Worm (Caenorhabditis elegans) whole organism, L3 larva: ENCODE data around the gene bath-42.

Experiments used
- R02D3.7 ChIP-seq: fragments of 150-350 bp; optimal IDR thresholded peaks from 2 replicates; lab custom pipeline; 2014; ENCODE audit warnings: missing biosample characterization, missing genetic modification characterization
- ama-1 ChIP-seq: fragments of 150-350 bp; optimal IDR thresholded peaks from 2 replicates; lab custom pipeline; 2018
- ceh-28 ChIP-seq: fragments of 150-350 bp; optimal IDR thresholded peaks from 2 replicates; lab custom pipeline; 2014; ENCODE audit warnings: missing biosample characterization, missing genetic modification reagents, missing genetic modification characterization
- ceh-9 ChIP-seq: sonication (generic microtip); optimal IDR thresholded peaks from 2 replicates; lab custom pipeline; 2018; ENCODE audit warnings: missing biosample characterization, missing genetic modification characterization
- egl-5 ChIP-seq: fragments of 150-350 bp; optimal IDR thresholded peaks from 2 replicates; lab custom pipeline; 2017; ENCODE audit warnings: missing biosample characterization, missing genetic modification reagents, missing genetic modification characterization, inconsistent platforms
- elt-1 ChIP-seq: fragments of 150-350 bp; optimal IDR thresholded peaks from 2 replicates; lab custom pipeline; 2014; ENCODE audit warnings: missing biosample characterization, missing genetic modification characterization
- elt-2 ChIP-seq: sonication (generic microtip); optimal IDR thresholded peaks from 2 replicates; lab custom pipeline; 2016; ENCODE audit warnings: missing genetic modification reagents, mild to moderate bottlenecking, missing genetic modification characterization, missing compliant biosample characterization
- elt-3 ChIP-seq, 3 experiments: fragments of 150-350 bp in 1 of 3; sonication (generic microtip) in 2 of 3; optimal IDR thresholded peaks; 2 replicates in 2 of 3; 4 replicates in 1 of 3; lab custom pipeline; 2014 to 2017; ENCODE audit warnings: missing biosample characterization in 3 of 3, missing genetic modification characterization in 3 of 3
- eor-1 ChIP-seq, 2 experiments: fragments of 150-350 bp; optimal IDR thresholded peaks; 2 replicates each; lab custom pipeline; 2014 to 2018; ENCODE audit warnings: missing biosample characterization in 2 of 2, missing genetic modification characterization in 2 of 2
- fkh-10 ChIP-seq: sonication (generic microtip); optimal IDR thresholded peaks from 2 replicates; lab custom pipeline; 2017; ENCODE audit warnings: missing biosample characterization, missing genetic modification reagents, missing genetic modification characterization
- fkh-2 ChIP-seq: fragments of 150-350 bp; optimal IDR thresholded peaks from 2 replicates; lab custom pipeline; 2014; ENCODE audit warnings: missing biosample characterization, missing genetic modification reagents, missing genetic modification characterization
- fos-1 ChIP-seq: fragments of 150-350 bp; optimal IDR thresholded peaks from 2 replicates; lab custom pipeline; 2014; ENCODE audit warnings: missing biosample characterization, missing genetic modification characterization
- hmg-11 ChIP-seq: sonication (generic microtip); optimal IDR thresholded peaks from 2 replicates; lab custom pipeline; 2016; ENCODE audit warnings: missing genetic modification characterization, missing compliant biosample characterization
- jun-1 ChIP-seq: fragments of 150-350 bp; optimal IDR thresholded peaks from 2 replicates; lab custom pipeline; 2014; ENCODE audit warnings: missing biosample characterization, missing genetic modification reagents, missing genetic modification characterization
- lin-15B ChIP-seq: fragments of 150-350 bp; optimal IDR thresholded peaks from 2 replicates; lab custom pipeline; 2014; ENCODE audit warnings: missing biosample characterization, missing genetic modification characterization
- lin-39 ChIP-seq: fragments of 150-350 bp; optimal IDR thresholded peaks from 2 replicates; lab custom pipeline; 2018; ENCODE audit warnings: missing biosample characterization, missing genetic modification reagents, missing genetic modification characterization
- lsy-12 ChIP-seq: sonication (generic microtip); optimal IDR thresholded peaks from 2 replicates; lab custom pipeline; 2016; ENCODE audit warnings: mild to moderate bottlenecking, missing genetic modification characterization, missing compliant biosample characterization
- mdl-1 ChIP-seq: fragments of 150-350 bp; optimal IDR thresholded peaks from 2 replicates; lab custom pipeline; 2014; ENCODE audit warnings: missing biosample characterization, missing genetic modification characterization
- mml-1 ChIP-seq: fragments of 150-350 bp; sonication (generic microtip); optimal IDR thresholded peaks from 3 replicates; lab custom pipeline; 2014; ENCODE audit warnings: missing biosample characterization, missing genetic modification characterization
- nfya-1 ChIP-seq: sonication (generic microtip); optimal IDR thresholded peaks from 2 replicates; lab custom pipeline; 2017; ENCODE audit warnings: missing genetic modification characterization, mild to moderate bottlenecking, missing compliant biosample characterization, antibody characterized with exemption, moderate library complexity; ENCODE audit not compliant: insufficient read depth
- nhr-11 ChIP-seq: fragments of 150-350 bp; optimal IDR thresholded peaks from 2 replicates; lab custom pipeline; 2014; ENCODE audit warnings: missing biosample characterization, missing genetic modification characterization
- nhr-12 ChIP-seq: fragments of 150-350 bp; optimal IDR thresholded peaks from 2 replicates; lab custom pipeline; 2014; ENCODE audit warnings: missing biosample characterization, missing genetic modification characterization
- nhr-23 ChIP-seq: fragments of 150-350 bp; optimal IDR thresholded peaks from 2 replicates; lab custom pipeline; 2014; ENCODE audit warnings: missing biosample characterization, missing genetic modification reagents, missing genetic modification characterization
- nhr-237 ChIP-seq: fragments of 150-350 bp; optimal IDR thresholded peaks from 2 replicates; lab custom pipeline; 2014; ENCODE audit warnings: missing biosample characterization, missing genetic modification characterization
- nhr-25 ChIP-seq: sonication (generic microtip); optimal IDR thresholded peaks from 2 replicates; lab custom pipeline; 2017; ENCODE audit warnings: missing biosample characterization, missing genetic modification characterization
- nhr-43 ChIP-seq: sonication (generic microtip); optimal IDR thresholded peaks from 2 replicates; lab custom pipeline; 2016; ENCODE audit warnings: mild to moderate bottlenecking, missing genetic modification characterization, missing compliant biosample characterization; ENCODE audit not compliant: poor library complexity, severe bottlenecking
- nhr-67 ChIP-seq: fragments of 150-350 bp; optimal IDR thresholded peaks from 2 replicates; lab custom pipeline; 2014; ENCODE audit warnings: missing biosample characterization, missing genetic modification characterization
- nhr-76 ChIP-seq: fragments of 150-350 bp; sonication (generic microtip); optimal IDR thresholded peaks from 5 replicates; lab custom pipeline; 2014; ENCODE audit warnings: missing biosample characterization, missing genetic modification characterization
- nhr-77 ChIP-seq: fragments of 150-350 bp; optimal IDR thresholded peaks from 2 replicates; lab custom pipeline; 2014; ENCODE audit warnings: missing biosample characterization, missing genetic modification characterization
- pha-4 ChIP-seq: fragments of 150-350 bp; optimal IDR thresholded peaks from 2 replicates; lab custom pipeline; 2014; ENCODE audit warnings: missing biosample characterization, missing genetic modification reagents, missing genetic modification characterization
- pqm-1 ChIP-seq: fragments of 150-350 bp; optimal IDR thresholded peaks from 2 replicates; lab custom pipeline; 2017; ENCODE audit warnings: missing biosample characterization, missing genetic modification characterization, inconsistent platforms
- sea-2 ChIP-seq: fragments of 150-350 bp; sonication (generic microtip); optimal IDR thresholded peaks from 4 replicates; lab custom pipeline; 2014; ENCODE audit warnings: missing biosample characterization, missing genetic modification reagents, missing genetic modification characterization
- skn-1 ChIP-seq: fragments of 150-350 bp; optimal IDR thresholded peaks from 2 replicates; lab custom pipeline; 2014; ENCODE audit warnings: missing biosample characterization, missing genetic modification characterization
- snpc-4 ChIP-seq: fragments of 150-350 bp; optimal IDR thresholded peaks from 2 replicates; lab custom pipeline; 2014; ENCODE audit warnings: missing biosample characterization, missing genetic modification characterization
- unc-39 ChIP-seq: sonication (generic microtip); optimal IDR thresholded peaks from 4 replicates; lab custom pipeline; 2017; ENCODE audit warnings: missing biosample characterization, missing genetic modification characterization
- unc-62 ChIP-seq: fragments of 150-350 bp; sonication (generic microtip); optimal IDR thresholded peaks from 4 replicates; lab custom pipeline; 2014; ENCODE audit warnings: missing biosample characterization, missing genetic modification reagents, missing genetic modification characterization
- ztf-11 ChIP-seq: fragments of 150-350 bp; optimal IDR thresholded peaks from 2 replicates; lab custom pipeline; 2014; ENCODE audit warnings: missing biosample characterization, missing genetic modification characterization
- ztf-4 ChIP-seq: fragments of 150-350 bp; optimal IDR thresholded peaks from 2 replicates; lab custom pipeline; 2014; ENCODE audit warnings: missing biosample characterization, missing genetic modification characterization

Gene bath-42

ce11 chrIII:8129195-8129594 is 34.0 kb downstream of the bath-42 start:
- TF ChIP-seq ztf-11, result no peak
- TF ChIP-seq mml-1 (tag; lab: Kevin White, UChicago), result no peak
- TF ChIP-seq fos-1 (tag; lab: Kevin White, UChicago), result no peak
- no peak for TF ChIP-seq nhr-12 (tag; lab: Kevin White, UChicago)
- no peak for TF ChIP-seq ceh-9 (tag; lab: Kevin White, UChicago)
- TF ChIP-seq nhr-25, result no peak

ce11 chrIII:8126978-8127377 is 36.2 kb downstream of the bath-42 start:
- TF ChIP-seq ama-1 (lab: Kevin White, UChicago) (no peak), lsy-12 (tag; lab: Kevin White, UChicago) (no peak), fkh-2 (tag; lab: Kevin White, UChicago) (no peak), pha-4 (tag; lab: Kevin White, UChicago) (peak; percentile 38), fos-1 (tag; lab: Kevin White, UChicago) (no peak), ztf-11 (no peak), sea-2 (GFP tag; lab: Kevin White, UChicago) (no peak), lin-39 (tag; lab: Kevin White, UChicago) (peak; percentile 76), elt-1 (tag; lab: Kevin White, UChicago) (no peak), elt-3 (tag; optimal IDR thresholded peaks at IDR 0.05; lab: Kevin White, UChicago) (no peak), ztf-4 (tag; lab: Kevin White, UChicago) (no peak), nfya-1 (tag; lab: Kevin White, UChicago) (peak; percentile 55), nhr-237 (no peak), jun-1 (no peak), nhr-43 (tag; lab: Kevin White, UChicago) (no peak), hmg-11 (peak; percentile 87), mml-1 (tag; lab: Kevin White, UChicago) (no peak), mdl-1 (tag; lab: Kevin White, UChicago) (no peak), unc-39 (tag; lab: Kevin White, UChicago) (no peak), nhr-11 (tag; lab: Kevin White, UChicago) (no peak), pqm-1 (tag; lab: Kevin White, UChicago) (no peak), R02D3.7 (tag; lab: Kevin White, UChicago) (no peak), nhr-67 (no peak), nhr-76 (tag; lab: Kevin White, UChicago) (no peak), eor-1 (tag; optimal IDR thresholded peaks at IDR 0.05; lab: Kevin White, UChicago) (no peak), unc-62 (no peak), fkh-10 (GFP tag; lab: Kevin White, UChicago) (no peak), skn-1 (no peak), egl-5 (tag; lab: Kevin White, UChicago) (no peak)

DNA sequence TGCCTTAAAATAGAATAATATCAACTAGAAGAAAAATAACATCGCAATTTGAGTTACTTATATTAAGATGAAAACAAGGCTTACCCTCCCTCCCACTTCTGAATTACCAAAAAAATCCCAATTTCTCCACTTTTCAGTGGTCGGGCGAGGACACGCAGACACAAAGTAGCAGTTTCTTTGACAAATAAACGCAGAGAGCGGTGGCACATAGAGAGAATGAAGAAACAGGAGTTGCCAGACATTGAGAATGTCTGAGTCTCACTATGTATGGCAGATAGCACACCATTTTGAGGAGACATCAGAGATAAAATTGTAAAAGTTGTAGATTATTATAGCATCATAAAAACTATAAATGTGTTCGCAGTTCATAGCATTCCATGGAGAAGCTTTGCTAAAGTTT is 37.9 kb downstream of the bath-42 start:
- peak; percentile 24 for TF ChIP-seq skn-1
- peak; percentile 6 for TF ChIP-seq mdl-1 (tag; lab: Kevin White, UChicago)
- TF ChIP-seq egl-5 (tag; lab: Kevin White, UChicago), result peak; percentile 68
- peak; percentile 23 for TF ChIP-seq ceh-28 (tag; lab: Kevin White, UChicago)
- TF ChIP-seq elt-2, result peak; percentile 52
- TF ChIP-seq jun-1, result peak; percentile 1
- peak; percentile 20 for TF ChIP-seq lin-15B (tag; lab: Kevin White, UChicago)
- peak; percentile 49 for TF ChIP-seq pqm-1 (tag; lab: Kevin White, UChicago)
- no peak for TF ChIP-seq snpc-4 (tag; lab: Kevin White, UChicago)
- TF ChIP-seq hmg-11, result peak; percentile 65
- no peak for TF ChIP-seq lsy-12 (tag; lab: Kevin White, UChicago)
- TF ChIP-seq elt-3 (tag; optimal IDR thresholded peaks at IDR 0.05; lab: Kevin White, UChicago), result no peak
- no peak for TF ChIP-seq mml-1 (tag; lab: Kevin White, UChicago)
- peak; percentile 64 for TF ChIP-seq nhr-25
- peak; percentile 76 for TF ChIP-seq nfya-1 (tag; lab: Kevin White, UChicago)
- peak; percentile 35 for TF ChIP-seq nhr-23
- TF ChIP-seq elt-1 (tag; lab: Kevin White, UChicago), result no peak
- TF ChIP-seq sea-2 (GFP tag; lab: Kevin White, UChicago), result no peak
- no peak for TF ChIP-seq fkh-2 (tag; lab: Kevin White, UChicago)
- no peak for TF ChIP-seq nhr-76 (tag; lab: Kevin White, UChicago)
- peak; percentile 84 for TF ChIP-seq pha-4 (tag; lab: Kevin White, UChicago)
- TF ChIP-seq nhr-77 (tag; lab: Kevin White, UChicago), result peak; percentile 6
- TF ChIP-seq lin-39 (tag; lab: Kevin White, UChicago), result peak; percentile 43
